Fruit fly (Drosophila melanogaster) whole organism, embryonic: ENCODE measurements around the gene Dh31.

Experiments used
- Adf1 ChIP-seq: fragments of 200-800 bp; sonication (Bioruptor generic); IDR thresholded peaks from 2 replicates; pipeline ENCODE4 v1.3.6; 2022; ENCODE audit warnings: missing biosample characterization, missing genetic modification characterization
- Bteb2 ChIP-seq: fragments of 200-800 bp; sonication (Bioruptor generic); optimal IDR thresholded peaks from 2 replicates; lab custom pipeline; 2016; ENCODE audit warnings: missing biosample characterization, missing genetic modification characterization
- C15 ChIP-seq: fragments of 200-800 bp; sonication (Bioruptor generic); IDR thresholded peaks from 3 replicates; pipeline ENCODE4 v1.3.6; 2022; ENCODE audit warnings: missing biosample characterization, missing genetic modification characterization
- CG10366 ChIP-seq: fragments of 200-800 bp; sonication (Bioruptor generic); IDR thresholded peaks from 2 replicates; pipeline ENCODE4 v1.3.6; 2022; ENCODE audit warnings: missing biosample characterization, missing genetic modification characterization
- CG14050 ChIP-seq: fragments of 200-800 bp; sonication (Bioruptor generic); IDR thresholded peaks from 3 replicates; pipeline ENCODE4 v1.3.6; 2022; ENCODE audit warnings: missing biosample characterization, missing genetic modification characterization
- CG17385 ChIP-seq: fragments of 200-800 bp; sonication (Bioruptor generic); optimal IDR thresholded peaks from 3 replicates; lab custom pipeline; 2018; ENCODE audit warnings: missing biosample characterization, mild to moderate bottlenecking, missing genetic modification characterization
- CG17568 ChIP-seq: fragments of 200-800 bp; sonication (Bioruptor generic); optimal IDR thresholded peaks from 2 replicates; lab custom pipeline; 2018; ENCODE audit warnings: missing biosample characterization, mild to moderate bottlenecking, missing genetic modification characterization, moderate library complexity
- CG17829 ChIP-seq: fragments of 200-800 bp; optimal IDR thresholded peaks from 2 replicates; lab custom pipeline; 2019; ENCODE audit warnings: missing biosample characterization, mild to moderate bottlenecking, missing genetic modification characterization, moderate library complexity
- CG18764 ChIP-seq: fragments of 200-800 bp; sonication (Bioruptor generic); optimal IDR thresholded peaks from 3 replicates; lab custom pipeline; 2016; ENCODE audit warnings: missing biosample characterization, missing genetic modification characterization
- CG2129 ChIP-seq: fragments of 200-800 bp; sonication (Bioruptor generic); IDR thresholded peaks from 2 replicates; pipeline ENCODE4 v1.3.6; 2022; ENCODE audit warnings: missing biosample characterization, missing genetic modification characterization; ENCODE audit not compliant: partially characterized antibody
- CG30403 ChIP-seq: fragments of 200-800 bp; sonication (Bioruptor generic); optimal IDR thresholded peaks from 3 replicates; lab custom pipeline; 2016; ENCODE audit warnings: missing biosample characterization, missing genetic modification characterization
- CG32772 ChIP-seq: fragments of 200-800 bp; sonication (Bioruptor generic); IDR thresholded peaks from 2 replicates; pipeline ENCODE4 v1.3.6; 2022; ENCODE audit warnings: missing biosample characterization, missing genetic modification characterization
- CG34376 ChIP-seq: fragments of 200-800 bp; sonication (Bioruptor generic); optimal IDR thresholded peaks from 2 replicates; lab custom pipeline; 2018; ENCODE audit warnings: missing biosample characterization, mild to moderate bottlenecking, missing genetic modification characterization
- CG4707 ChIP-seq: fragments of 200-800 bp; sonication (Bioruptor generic); optimal IDR thresholded peaks from 2 replicates; lab custom pipeline; 2018; ENCODE audit warnings: missing biosample characterization, mild to moderate bottlenecking, missing genetic modification characterization, moderate library complexity
- CG7271 ChIP-seq: fragments of 200-800 bp; sonication (Bioruptor generic); optimal IDR thresholded peaks from 2 replicates; lab custom pipeline; 2018; ENCODE audit warnings: missing biosample characterization, mild to moderate bottlenecking, missing genetic modification characterization, moderate library complexity
- CG9215 ChIP-seq: fragments of 200-800 bp; sonication (Bioruptor generic); IDR thresholded peaks from 2 replicates; pipeline ENCODE4 v1.3.6; 2022; ENCODE audit warnings: missing biosample characterization, missing genetic modification characterization
- CG9817 ChIP-seq: fragments of 200-800 bp; sonication (Bioruptor generic); optimal IDR thresholded peaks from 2 replicates; lab custom pipeline; 2018; ENCODE audit warnings: missing biosample characterization, mild to moderate bottlenecking, missing genetic modification characterization, moderate library complexity
- CTCF ChIP-seq: fragments of 200-800 bp; sonication (Bioruptor generic); optimal IDR thresholded peaks from 2 replicates; lab custom pipeline; 2017; ENCODE audit warnings: missing biosample characterization, mild to moderate bottlenecking, missing genetic modification characterization, moderate library complexity
- Dip2 ChIP-seq: fragments of 200-800 bp; sonication (Bioruptor generic); IDR thresholded peaks from 2 replicates; pipeline ENCODE4 v1.3.6; 2022; ENCODE audit warnings: missing biosample characterization, missing genetic modification characterization
- Dp ChIP-seq: fragments of 200-800 bp; sonication (Bioruptor generic); optimal IDR thresholded peaks from 2 replicates; lab custom pipeline; 2018; ENCODE audit warnings: missing biosample characterization, mild to moderate bottlenecking, missing genetic modification characterization, moderate library complexity
- ERR ChIP-seq: fragments of 200-800 bp; sonication (Bioruptor generic); optimal IDR thresholded peaks from 2 replicates; lab custom pipeline; 2016; ENCODE audit warnings: missing biosample characterization, missing genetic modification characterization
- Eip74EF ChIP-seq, 2 experiments: fragments of 200-800 bp in 1 of 2; fragments of >200 bp in 1 of 2; sonication (Bioruptor generic) in 1 of 2; optimal IDR thresholded peaks; 2 replicates each; lab custom pipeline; 2017 to 2019; ENCODE audit warnings: missing biosample characterization in 2 of 2, missing genetic modification characterization in 2 of 2, mild to moderate bottlenecking in 1 of 2, moderate library complexity in 1 of 2
- HLH4C ChIP-seq: fragments of 200-800 bp; sonication (Bioruptor generic); IDR thresholded peaks from 3 replicates; pipeline ENCODE4 v1.3.6; 2022; ENCODE audit warnings: missing biosample characterization, missing genetic modification characterization; ENCODE audit not compliant: partially characterized antibody
- HLHmδ ChIP-seq: fragments of 200-800 bp; sonication (Bioruptor generic); optimal IDR thresholded peaks from 2 replicates; lab custom pipeline; 2018; ENCODE audit warnings: missing biosample characterization, mild to moderate bottlenecking, missing genetic modification characterization, moderate library complexity
- Hr39 ChIP-seq: fragments of >200 bp; optimal IDR thresholded peaks from 2 replicates; lab custom pipeline; 2017
- Hr78 ChIP-seq, 2 experiments: fragments of 200-800 bp in 1 of 2; fragments of >200 bp in 1 of 2; sonication (Bioruptor generic) in 1 of 2; optimal IDR thresholded peaks; 2 replicates each; lab custom pipeline; 2017 to 2019; ENCODE audit warnings: missing biosample characterization in 2 of 2, missing genetic modification characterization in 2 of 2, mild to moderate bottlenecking in 1 of 2, moderate library complexity in 1 of 2
- Kr ChIP-seq: fragments of 200-800 bp; sonication (Bioruptor generic); optimal IDR thresholded peaks from 2 replicates; lab custom pipeline; 2017; ENCODE audit warnings: missing biosample characterization, mild to moderate bottlenecking, missing genetic modification characterization
- Med ChIP-seq: fragments of 200-800 bp; sonication (Bioruptor generic); peaks from one replicate; lab custom pipeline; 2016; ENCODE audit warnings: missing biosample characterization, missing genetic modification characterization, mild to moderate bottlenecking, inconsistent platforms, moderate library complexity
- Mrtf ChIP-seq: fragments of 200-800 bp; sonication (Bioruptor generic); IDR thresholded peaks from 3 replicates; pipeline ENCODE4 v1.3.6; 2022; ENCODE audit warnings: missing biosample characterization, missing genetic modification characterization
- NK7.1 ChIP-seq: fragments of 200-800 bp; sonication (Bioruptor generic); optimal IDR thresholded peaks from 3 replicates; lab custom pipeline; 2016; ENCODE audit warnings: missing biosample characterization, missing genetic modification characterization
- Ptx1 ChIP-seq: fragments of 200-800 bp; sonication (Bioruptor generic); IDR thresholded peaks from 2 replicates; pipeline ENCODE4 v1.3.6; 2022; ENCODE audit warnings: missing biosample characterization, missing genetic modification characterization
- Ravus ChIP-seq: fragments of 200-800 bp; sonication (Bioruptor generic); IDR thresholded peaks from 2 replicates; pipeline ENCODE4 v1.3.6; 2022; ENCODE audit warnings: missing biosample characterization, missing genetic modification characterization
- bbx ChIP-seq: fragments of 200-800 bp; sonication (Bioruptor generic); IDR thresholded peaks from 2 replicates; pipeline ENCODE4 v1.3.6; 2022; ENCODE audit warnings: missing biosample characterization, missing genetic modification characterization; ENCODE audit not compliant: partially characterized antibody
- dati ChIP-seq: fragments of 200-800 bp; sonication (Bioruptor generic); IDR thresholded peaks from 2 replicates; pipeline ENCODE4 v1.3.6; 2022; ENCODE audit warnings: missing biosample characterization, missing genetic modification characterization
- dysf ChIP-seq: fragments of 200-800 bp; sonication (Bioruptor generic); IDR thresholded peaks from 3 replicates; pipeline ENCODE4 v1.3.6; 2022; ENCODE audit warnings: missing biosample characterization, missing genetic modification characterization
- en ChIP-seq: fragments of 200-800 bp; sonication (Bioruptor generic); optimal IDR thresholded peaks from 2 replicates; lab custom pipeline; 2016; ENCODE audit warnings: missing biosample characterization, missing genetic modification characterization
- eve ChIP-seq, 2 experiments: fragments of >200 bp; optimal IDR thresholded peaks; 2 replicates each; lab custom pipeline; 2017; ENCODE audit warnings: missing biosample characterization in 2 of 2, missing genetic modification characterization in 2 of 2
- gcm2 ChIP-seq: fragments of 200-800 bp; sonication (Bioruptor generic); optimal IDR thresholded peaks from 2 replicates; lab custom pipeline; 2016; ENCODE audit warnings: missing biosample characterization, missing genetic modification characterization
- gem ChIP-seq: fragments of 200-800 bp; sonication (Bioruptor generic); optimal IDR thresholded peaks from 2 replicates; lab custom pipeline; 2019; ENCODE audit warnings: missing biosample characterization, mild to moderate bottlenecking, missing genetic modification characterization, moderate library complexity
- grau ChIP-seq: fragments of 200-800 bp; optimal IDR thresholded peaks from 3 replicates; lab custom pipeline; 2019; ENCODE audit warnings: missing biosample characterization, mild to moderate bottlenecking, missing genetic modification characterization, moderate library complexity
- gsb-n ChIP-seq: fragments of 200-800 bp; sonication (Bioruptor generic); optimal IDR thresholded peaks from 3 replicates; lab custom pipeline; 2018; ENCODE audit warnings: missing biosample characterization, mild to moderate bottlenecking, missing genetic modification characterization
- gt ChIP-seq: fragments of 200-800 bp; sonication (Bioruptor generic); IDR thresholded peaks from 2 replicates; pipeline ENCODE4 v1.3.6; 2022; ENCODE audit warnings: missing biosample characterization, missing genetic modification characterization
- hth ChIP-seq: fragments of >200 bp; optimal IDR thresholded peaks from 2 replicates; lab custom pipeline; 2017; ENCODE audit warnings: inconsistent platforms
- maf-S ChIP-seq: fragments of 200-800 bp; sonication (Bioruptor generic); optimal IDR thresholded peaks from 2 replicates; lab custom pipeline; 2016; ENCODE audit warnings: missing biosample characterization, missing genetic modification characterization
- mld ChIP-seq: fragments of 200-800 bp; sonication (Bioruptor generic); IDR thresholded peaks from 3 replicates; pipeline ENCODE4 v1.3.6; 2022; ENCODE audit warnings: missing biosample characterization, missing genetic modification characterization; ENCODE audit not compliant: partially characterized antibody
- nau ChIP-seq: fragments of 200-800 bp; sonication (Bioruptor generic); optimal IDR thresholded peaks from 3 replicates; lab custom pipeline; 2017; ENCODE audit warnings: missing biosample characterization, mild to moderate bottlenecking, missing genetic modification characterization, missing genetic modification reagents
- pita ChIP-seq: fragments of 200-800 bp; sonication (Bioruptor generic); optimal IDR thresholded peaks from 2 replicates; lab custom pipeline; 2017; ENCODE audit warnings: missing biosample characterization, mild to moderate bottlenecking, missing genetic modification characterization
- pnt ChIP-seq: fragments of 200-800 bp; sonication (Bioruptor generic); optimal IDR thresholded peaks from 3 replicates; lab custom pipeline; 2016; ENCODE audit warnings: missing biosample characterization, missing genetic modification characterization
- pzg ChIP-seq: fragments of 200-800 bp; sonication (Bioruptor generic); optimal IDR thresholded peaks from 3 replicates; lab custom pipeline; 2018; ENCODE audit warnings: missing biosample characterization, mild to moderate bottlenecking, missing genetic modification characterization, moderate library complexity
- tap ChIP-seq: fragments of 200-800 bp; optimal IDR thresholded peaks from 3 replicates; lab custom pipeline; 2019; ENCODE audit warnings: missing biosample characterization, mild to moderate bottlenecking, missing genetic modification characterization, moderate library complexity
- trem ChIP-seq: fragments of 200-800 bp; optimal IDR thresholded peaks from 3 replicates; lab custom pipeline; 2019; ENCODE audit warnings: missing biosample characterization, mild to moderate bottlenecking, missing genetic modification characterization, moderate library complexity
- z ChIP-seq: fragments of 200-800 bp; sonication (Bioruptor generic); IDR thresholded peaks from 3 replicates; pipeline ENCODE4 v1.3.6; 2022; ENCODE audit warnings: missing biosample characterization, missing genetic modification characterization
- zfh1 ChIP-seq: fragments of 200-800 bp; sonication (Bioruptor generic); IDR thresholded peaks from 3 replicates; pipeline ENCODE4 v1.3.6; 2022; ENCODE audit warnings: missing biosample characterization, missing genetic modification characterization

The Dh31 gene

dm6 chr2L:8477971-8478370 lies 28.7 kb downstream of the Dh31 start (continued):
- TF ChIP-seq Dip2 (GFP tag; lab: Robert Waterston, UW) = no peak
- no peak for TF ChIP-seq CG17385 (GFP tag; lab: Kevin White, UChicago)
- no peak for TF ChIP-seq zfh1 (GFP tag; lab: Robert Waterston, UW)
- TF ChIP-seq gcm2 (GFP tag; lab: Kevin White, UChicago) = no peak
- no peak for TF ChIP-seq Ptx1
- TF ChIP-seq pnt = no peak
- TF ChIP-seq pita (GFP tag; lab: Kevin White, UChicago) = peak; percentile 12
- TF ChIP-seq tap (tag; lab: Kevin White, UChicago) = no peak
- no peak for TF ChIP-seq CG4707 (GFP tag; lab: Kevin White, UChicago)
- no peak for TF ChIP-seq z (GFP tag; lab: Robert Waterston, UW)
- TF ChIP-seq Kr (GFP tag; lab: Kevin White, UChicago) = no peak
- TF ChIP-seq Med = peak; percentile 90
- peak in 1 of 2 experiments; percentile 49 for TF ChIP-seq Hr78 (GFP tag; optimal IDR thresholded peaks at IDR 0.05; lab: Kevin White, UChicago)
- TF ChIP-seq CG9215 (GFP tag; lab: Robert Waterston, UW) = no peak
- peak; percentile 90 for TF ChIP-seq Dp
- no peak for TF ChIP-seq mld
- TF ChIP-seq Adf1 (GFP tag; lab: Robert Waterston, UW) = no peak
- no peak for TF ChIP-seq CG34376 (GFP tag; lab: Kevin White, UChicago)
- no peak for TF ChIP-seq Hr39 (lab: Kevin White, UChicago)
- TF ChIP-seq CG30403 (GFP tag; lab: Kevin White, UChicago) = no peak
- no peak for TF ChIP-seq CG2129 (GFP tag; lab: Robert Waterston, UW)
- TF ChIP-seq trem (tag; lab: Kevin White, UChicago) = peak; percentile 12
- TF ChIP-seq CG18764 = no peak
- no peak for TF ChIP-seq CG32772
- peak; percentile 52; the same call in 1 of the 2 replicates for TF ChIP-seq bbx (GFP tag; lab: Robert Waterston, UW)
- TF ChIP-seq dysf (GFP tag; lab: Robert Waterston, UW) = no peak
- TF ChIP-seq pzg = peak; percentile 62
- no peak for TF ChIP-seq eve (GFP tag; optimal IDR thresholded peaks at IDR 0.05; lab: Kevin White, UChicago)
- TF ChIP-seq CG9817 = no peak
- no peak for TF ChIP-seq CG17568 (GFP tag; lab: Kevin White, UChicago)
- TF ChIP-seq gsb-n (tag; lab: Kevin White, UChicago) = no peak
- TF ChIP-seq CG17829 (tag; lab: Kevin White, UChicago) = peak; percentile 23
- TF ChIP-seq nau = no peak
- TF ChIP-seq CG7271 (tag; lab: Kevin White, UChicago) = no peak
- TF ChIP-seq grau (tag; lab: Kevin White, UChicago) = no peak
- peak; percentile 59 for TF ChIP-seq CTCF (GFP tag; lab: Kevin White, UChicago)
- peak in 1 of 2 experiments; percentile 90 for TF ChIP-seq Eip74EF (GFP tag; optimal IDR thresholded peaks at IDR 0.05; lab: Kevin White, UChicago)
- no peak for TF ChIP-seq en (GFP tag; lab: Kevin White, UChicago)
- peak; percentile 49; the same call in 1 of the 3 replicates for TF ChIP-seq HLH4C (GFP tag; lab: Robert Waterston, UW)
- no peak for TF ChIP-seq gt
- no peak for TF ChIP-seq HLHmδ (GFP tag; lab: Kevin White, UChicago)
- TF ChIP-seq NK7.1 (GFP tag; lab: Kevin White, UChicago) = no peak
- no peak for TF ChIP-seq ERR (GFP tag; lab: Kevin White, UChicago)
- TF ChIP-seq Mrtf = no peak
- TF ChIP-seq Bteb2 (GFP tag; lab: Kevin White, UChicago) = no peak
- TF ChIP-seq maf-S = peak; percentile 3
- TF ChIP-seq hth (lab: Kevin White, UChicago) = no peak
- TF ChIP-seq Ravus (GFP tag; lab: Robert Waterston, UW) = no peak
- TF ChIP-seq CG14050 (GFP tag; lab: Robert Waterston, UW) = no peak
- TF ChIP-seq CG10366 (GFP tag; lab: Robert Waterston, UW) = no peak
- no peak for TF ChIP-seq gem (tag; lab: Kevin White, UChicago)
- no peak for TF ChIP-seq dati
- TF ChIP-seq C15 (GFP tag; lab: Robert Waterston, UW) = no peak
